Worm (Caenorhabditis elegans) whole organism, L2 larva: ENCODE results near the gene F11A10.5.

Experiments used
- ceh-82 ChIP-seq: fragments of 150-350 bp; optimal IDR thresholded peaks from 2 replicates; lab custom pipeline; 2014; ENCODE audit warnings: missing biosample characterization, missing genetic modification characterization
- elt-3 ChIP-seq: sonication (generic microtip); optimal IDR thresholded peaks from 2 replicates; lab custom pipeline; 2017; ENCODE audit warnings: missing biosample characterization, missing genetic modification characterization
- lin-13 ChIP-seq: fragments of 150-350 bp; optimal IDR thresholded peaks from 2 replicates; lab custom pipeline; 2014; ENCODE audit warnings: missing biosample characterization, missing genetic modification reagents, missing genetic modification characterization
- lsy-2 ChIP-seq, 2 experiments: fragments of 150-350 bp in 1 of 2; sonication (generic microtip) in 1 of 2; optimal IDR thresholded peaks; 2 replicates each; lab custom pipeline; 2014 to 2017; ENCODE audit warnings: missing biosample characterization in 2 of 2, missing genetic modification characterization in 2 of 2
- mdl-1 ChIP-seq, 2 experiments: fragments of 150-350 bp in 1 of 2; sonication (generic microtip) in 1 of 2; optimal IDR thresholded peaks; 2 replicates each; lab custom pipeline; 2017; ENCODE audit warnings: missing biosample characterization in 2 of 2, missing genetic modification characterization in 2 of 2
- nhr-237 ChIP-seq: fragments of 150-350 bp; optimal IDR thresholded peaks from 2 replicates; lab custom pipeline; 2014; ENCODE audit warnings: missing biosample characterization, missing genetic modification characterization
- sem-4 ChIP-seq: fragments of 150-350 bp; optimal IDR thresholded peaks from 2 replicates; lab custom pipeline; 2014; ENCODE audit warnings: missing biosample characterization, missing genetic modification reagents, missing genetic modification characterization
- skn-1 ChIP-seq: sonication (generic microtip); optimal IDR thresholded peaks from 2 replicates; lab custom pipeline; 2017; ENCODE audit warnings: missing biosample characterization, missing genetic modification characterization
- unc-39 ChIP-seq: fragments of 150-350 bp; optimal IDR thresholded peaks from 2 replicates; lab custom pipeline; 2014; ENCODE audit warnings: missing biosample characterization, missing genetic modification characterization
- zag-1 ChIP-seq: fragments of 150-350 bp; optimal IDR thresholded peaks from 2 replicates; lab custom pipeline; 2014; ENCODE audit warnings: missing biosample characterization, missing genetic modification characterization
- ztf-1 ChIP-seq: fragments of 200-800 bp; sonication (Bioruptor generic); conservative IDR thresholded peaks from 2 replicates; pipeline ENCODE4 v1.3.6; 2022; ENCODE audit warnings: missing genetic modification characterization, missing compliant biosample characterization
- ztf-11 ChIP-seq: sonication (generic microtip); optimal IDR thresholded peaks from 2 replicates; lab custom pipeline; 2017; ENCODE audit warnings: missing biosample characterization, missing genetic modification characterization
- ztf-4 ChIP-seq: fragments of 150-350 bp; optimal IDR thresholded peaks from 2 replicates; lab custom pipeline; 2014; ENCODE audit warnings: missing biosample characterization, missing genetic modification characterization

DNA sequence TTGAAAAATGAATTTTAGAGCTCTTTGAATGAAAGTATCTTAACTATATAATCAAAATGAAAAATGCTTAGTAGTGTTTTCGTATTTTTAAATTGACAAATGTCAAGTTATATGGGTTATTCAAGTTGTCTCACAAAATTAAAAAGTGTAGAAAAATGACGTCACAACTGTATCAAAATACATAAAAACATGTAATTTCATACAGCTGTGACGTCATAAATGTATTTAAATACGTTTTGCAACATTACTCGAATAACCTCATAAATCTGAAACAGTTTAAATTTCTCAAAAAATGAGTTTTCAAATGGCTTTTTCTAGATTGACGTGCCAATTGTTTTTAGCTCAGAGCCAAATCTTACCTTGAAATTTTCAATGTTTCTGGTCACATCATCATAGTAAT, 15.8 kb downstream of the F11A10.5 start:
- no peak for TF ChIP-seq ztf-4
- no peak for TF ChIP-seq sem-4 (tag; lab: Kevin White, UChicago)
- TF ChIP-seq mdl-1 (tag; optimal IDR thresholded peaks at IDR 0.05; lab: Kevin White, UChicago) = no peak
- TF ChIP-seq lsy-2 (tag; optimal IDR thresholded peaks at IDR 0.05; lab: Kevin White, UChicago) = no peak
- TF ChIP-seq ztf-11 = no peak
- no peak for TF ChIP-seq zag-1 (tag; lab: Kevin White, UChicago)
- no peak for TF ChIP-seq nhr-237 (tag; lab: Kevin White, UChicago)
- TF ChIP-seq elt-3 (tag; lab: Kevin White, UChicago) = no peak
- no peak for TF ChIP-seq lin-13 (GFP tag; lab: Kevin White, UChicago)
- TF ChIP-seq skn-1 (tag; lab: Kevin White, UChicago) = no peak
- TF ChIP-seq ceh-82 (tag; lab: Kevin White, UChicago) = no peak
- no peak for TF ChIP-seq ztf-1 (GFP tag; lab: Robert Waterston, UW)
- TF ChIP-seq unc-39 (tag; lab: Kevin White, UChicago) = no peak
